Worm (Caenorhabditis elegans) whole organism, early embryonic: Measurements from ENCODE around the gene nspe-6.

Experiments
- B0310.2 ChIP-seq: sonication (generic microtip); optimal IDR thresholded peaks from 2 replicates; lab custom pipeline; 2016; ENCODE audit warnings: mild to moderate bottlenecking, missing genetic modification characterization, missing compliant biosample characterization
- F13C5.2 ChIP-seq: sonication (generic microtip); optimal IDR thresholded peaks from 2 replicates; lab custom pipeline; 2017; ENCODE audit warnings: mild to moderate bottlenecking, missing genetic modification characterization, inconsistent platforms, missing compliant biosample characterization
- aly-1 ChIP-seq: sonication (generic microtip); optimal IDR thresholded peaks from 2 replicates; lab custom pipeline; 2016; ENCODE audit warnings: missing genetic modification characterization, missing compliant biosample characterization
- ama-1 ChIP-seq: fragments of 150-350 bp; optimal IDR thresholded peaks from 2 replicates; lab custom pipeline; 2014
- ceh-13 ChIP-seq: fragments of 200-800 bp; sonication (Bioruptor generic); optimal IDR thresholded peaks from 2 replicates; lab custom pipeline; 2018; ENCODE audit warnings: mild to moderate bottlenecking, missing genetic modification characterization, missing compliant biosample characterization
- ceh-36 ChIP-seq: sonication (generic microtip); optimal IDR thresholded peaks from 2 replicates; lab custom pipeline; 2016; ENCODE audit warnings: missing genetic modification characterization, inconsistent platforms, missing compliant biosample characterization
- ets-7 ChIP-seq: sonication (generic microtip); optimal IDR thresholded peaks from 2 replicates; lab custom pipeline; 2016; ENCODE audit warnings: missing genotype, missing genetic modification characterization, missing compliant biosample characterization
- flt-1 ChIP-seq: fragments of 200-800 bp; sonication (Bioruptor generic); IDR thresholded peaks from 2 replicates; pipeline ENCODE4 v1.3.6; 2022; ENCODE audit warnings: missing genetic modification characterization, missing compliant biosample characterization
- hmbx-1 ChIP-seq: sonication (generic microtip); optimal IDR thresholded peaks from 2 replicates; lab custom pipeline; 2016; ENCODE audit warnings: mild to moderate bottlenecking, missing genetic modification characterization, missing compliant biosample characterization
- hmg-4 ChIP-seq: fragments of 200-800 bp; sonication (Bioruptor generic); optimal IDR thresholded peaks from 2 replicates; lab custom pipeline; 2018; ENCODE audit warnings: mild to moderate bottlenecking, missing genetic modification characterization, missing compliant biosample characterization
- hnd-1 ChIP-seq: sonication (generic microtip); optimal IDR thresholded peaks from 2 replicates; lab custom pipeline; 2016; ENCODE audit warnings: missing genetic modification characterization, missing compliant biosample characterization
- pes-1 ChIP-seq: fragments of 200-800 bp; sonication (Bioruptor generic); IDR thresholded peaks from 2 replicates; pipeline ENCODE4 v1.3.6; 2022; ENCODE audit warnings: missing genetic modification reagents, missing genetic modification characterization, missing compliant biosample characterization
- scrt-1 ChIP-seq: fragments of 200-800 bp; sonication (Bioruptor generic); IDR thresholded peaks from 2 replicates; pipeline ENCODE4 v1.3.6; 2022; ENCODE audit warnings: missing genetic modification characterization, missing compliant biosample characterization
- sea-1 ChIP-seq: fragments of 200-800 bp; sonication (Bioruptor generic); conservative IDR thresholded peaks from 2 replicates; pipeline ENCODE4 v1.3.6; 2022; ENCODE audit warnings: missing genetic modification characterization, missing compliant biosample characterization
- tbx-11 ChIP-seq: fragments of 200-800 bp; sonication (Bioruptor generic); IDR thresholded peaks from 2 replicates; pipeline ENCODE4 v1.3.6; 2022; ENCODE audit warnings: missing genetic modification characterization, missing compliant biosample characterization
- tbx-37 ChIP-seq: fragments of 200-800 bp; sonication (Bioruptor generic); conservative IDR thresholded peaks from 2 replicates; pipeline ENCODE4 v1.3.6; 2022; ENCODE audit warnings: missing genetic modification reagents, missing genetic modification characterization, missing compliant biosample characterization
- tra-4 ChIP-seq: sonication (generic microtip); optimal IDR thresholded peaks from 2 replicates; lab custom pipeline; 2017; ENCODE audit warnings: missing genetic modification characterization, missing compliant biosample characterization

Gene nspe-6

DNA sequence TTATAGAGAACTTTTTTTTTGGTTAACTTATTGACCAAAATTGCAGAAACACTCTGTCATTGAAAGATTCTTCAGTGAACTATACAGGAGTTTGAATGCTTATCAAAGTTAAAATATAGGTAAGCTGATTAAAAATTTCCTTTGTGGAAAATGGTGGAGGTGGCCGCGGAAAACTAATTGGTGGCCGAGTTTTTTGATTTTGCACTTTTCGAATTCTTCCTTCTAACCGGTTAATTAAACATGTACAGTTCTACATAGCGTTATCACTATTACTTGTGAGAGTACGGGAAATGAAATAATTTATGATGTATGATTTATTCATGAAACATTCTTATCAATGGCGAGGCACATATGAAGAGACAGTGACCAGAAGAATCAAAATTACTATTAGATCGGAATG lies 38.2 kb downstream of the nspe-6 start, which contains the start of gene clec-8:
Gene clec-8 (minus strand): TSS at position 308 of the 400 bp plus-strand sequence.
- no peak for TF ChIP-seq tbx-37 (GFP tag; lab: Robert Waterston, UW)
- no peak for TF ChIP-seq hmbx-1
- TF ChIP-seq F13C5.2 = no peak
- no peak for TF ChIP-seq ceh-36 (tag; lab: Kevin White, UChicago)
- no peak for TF ChIP-seq ama-1 (lab: Kevin White, UChicago)
- no peak for TF ChIP-seq B0310.2
- no peak for TF ChIP-seq tra-4
- no peak for TF ChIP-seq hmg-4 (GFP tag; lab: Kevin White, UChicago)
- no peak for TF ChIP-seq tbx-11 (GFP tag; lab: Robert Waterston, UW)
- TF ChIP-seq ets-7 (tag; lab: Kevin White, UChicago) = no peak
- no peak for TF ChIP-seq pes-1 (GFP tag; lab: Robert Waterston, UW)

DNA sequence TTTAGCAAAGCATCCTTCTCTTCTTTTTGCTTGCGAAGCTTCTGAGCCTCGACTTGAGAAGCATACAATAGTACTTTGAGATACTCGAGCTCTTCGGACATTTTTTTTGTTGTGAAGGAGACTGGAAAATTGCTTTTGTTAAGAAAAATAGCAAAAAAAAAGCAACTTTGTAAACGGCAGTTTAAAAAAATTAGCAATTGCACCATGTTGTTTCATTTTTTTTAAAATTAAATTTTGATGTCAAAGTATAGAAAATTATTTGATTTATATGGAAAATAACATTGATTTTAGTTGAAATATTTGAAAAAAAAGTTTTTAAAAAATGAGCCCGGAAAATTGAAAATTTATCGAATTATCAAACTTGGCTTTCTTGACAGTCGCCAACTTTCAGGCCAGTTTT lies 41.3 kb downstream of the nspe-6 start, which contains the start of gene Y38E10A.3:
Gene Y38E10A.3 (minus strand): TSS at position 101 of the 400 bp plus-strand sequence.
- no peak for TF ChIP-seq hmg-4 (GFP tag; lab: Kevin White, UChicago)

ce11 chrII:12573541-12573940 lies 42.4 kb downstream of the nspe-6 start, which contains the start of gene Y38E10A.2:
Y38E10A.2 (minus strand) TSS chrII:12573641.
- TF ChIP-seq ceh-36 (tag; lab: Kevin White, UChicago) (no peak), B0310.2 (no peak), tra-4 (no peak), scrt-1 (GFP tag; lab: Robert Waterston, UW) (no peak), tbx-11 (GFP tag; lab: Robert Waterston, UW) (no peak), aly-1 (tag; lab: Kevin White, UChicago) (no peak), tbx-37 (GFP tag; lab: Robert Waterston, UW) (no peak), hmbx-1 (no peak), hmg-4 (GFP tag; lab: Kevin White, UChicago) (no peak), pes-1 (GFP tag; lab: Robert Waterston, UW) (no peak), hnd-1 (no peak), ama-1 (lab: Kevin White, UChicago) (no peak), sea-1 (GFP tag; lab: Robert Waterston, UW) (no peak), F13C5.2 (no peak), ets-7 (tag; lab: Kevin White, UChicago) (no peak), ceh-13 (GFP tag; lab: Kevin White, UChicago) (no peak)

ce11 chrII:12572760-12573159 lies 43.2 kb downstream of the nspe-6 start, which contains the start of gene Y38E10A.35:
Y38E10A.35 (minus strand) TSS chrII:12572860.
- TF ChIP-seq hmg-4 (GFP tag; lab: Kevin White, UChicago) (no peak), tbx-11 (GFP tag; lab: Robert Waterston, UW) (no peak), ets-7 (tag; lab: Kevin White, UChicago) (no peak), ceh-36 (tag; lab: Kevin White, UChicago) (no peak), pes-1 (GFP tag; lab: Robert Waterston, UW) (no peak), scrt-1 (GFP tag; lab: Robert Waterston, UW) (no peak), B0310.2 (no peak), F13C5.2 (no peak), flt-1 (GFP tag; lab: Robert Waterston, UW) (no peak), tra-4 (no peak), hmbx-1 (no peak), sea-1 (GFP tag; lab: Robert Waterston, UW) (no peak)

DNA sequence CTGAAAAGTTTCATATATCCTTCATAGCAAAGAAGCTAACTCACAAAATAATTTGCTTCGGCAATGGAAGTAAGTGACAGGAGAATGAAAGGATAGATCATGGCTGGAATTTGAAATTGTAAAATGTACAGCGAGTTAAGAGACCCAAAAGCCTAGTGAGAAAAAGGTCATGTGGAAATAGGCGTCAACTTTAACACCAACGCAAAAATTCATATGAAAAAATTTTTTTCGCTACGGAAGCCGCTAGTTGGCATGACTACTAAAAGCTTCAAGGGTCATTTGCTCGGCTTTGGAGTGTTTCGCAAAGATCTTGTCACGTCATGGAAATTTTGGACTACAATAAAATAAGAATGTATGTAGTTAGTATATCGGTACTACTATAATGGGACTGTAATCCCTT lies 45.5 kb downstream of the nspe-6 start, which contains the start of gene Y38E10A.1:
Gene Y38E10A.1 (minus strand): TSS at position 101 of the 400 bp plus-strand sequence.
- TF ChIP-seq aly-1 (tag; lab: Kevin White, UChicago) (no peak), tra-4 (no peak), ets-7 (tag; lab: Kevin White, UChicago) (no peak), hnd-1 (no peak), ama-1 (lab: Kevin White, UChicago) (no peak), pes-1 (GFP tag; lab: Robert Waterston, UW) (no peak), hmg-4 (GFP tag; lab: Kevin White, UChicago) (no peak), ceh-36 (tag; lab: Kevin White, UChicago) (no peak), tbx-37 (GFP tag; lab: Robert Waterston, UW) (no peak), scrt-1 (GFP tag; lab: Robert Waterston, UW) (no peak), sea-1 (GFP tag; lab: Robert Waterston, UW) (no peak), ceh-13 (GFP tag; lab: Kevin White, UChicago) (no peak), B0310.2 (no peak), flt-1 (GFP tag; lab: Robert Waterston, UW) (no peak), tbx-11 (GFP tag; lab: Robert Waterston, UW) (no peak)

DNA sequence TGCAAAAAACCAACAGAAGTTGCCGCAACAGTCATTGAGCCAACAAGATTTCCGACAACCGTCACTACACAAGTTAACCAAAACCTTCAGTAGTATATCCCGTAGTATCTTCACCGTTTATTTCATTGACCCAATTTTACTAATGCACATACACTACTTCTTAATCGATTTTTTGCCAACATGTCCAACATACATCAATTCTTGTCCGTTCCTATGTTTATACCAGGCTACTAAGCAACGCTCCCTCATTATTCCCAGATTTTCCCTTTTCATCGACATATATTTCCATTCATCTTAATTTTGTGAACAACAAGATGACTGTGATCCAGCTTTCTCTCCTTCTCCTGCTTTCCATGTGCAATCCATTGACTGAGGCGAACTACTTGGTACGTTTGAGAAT lies 50.1 kb downstream of the nspe-6 start, which contains the start of gene F49C5.7:
Gene F49C5.7 (plus strand): TSS at position 301 of the 400 bp plus-strand sequence.
- TF ChIP-seq tbx-11 (GFP tag; lab: Robert Waterston, UW) (no peak), tra-4 (no peak)
